Worm (Caenorhabditis elegans) whole organism, L1 larva: ENCODE measurements around the gene tpra-1.

Experiments used
- C34B4.2 ChIP-seq: sonication (generic microtip); optimal IDR thresholded peaks from 2 replicates; lab custom pipeline; 2017; ENCODE audit warnings: mild to moderate bottlenecking, missing genetic modification characterization, missing compliant biosample characterization
- Y116A8C.19 ChIP-seq: sonication (generic microtip); optimal IDR thresholded peaks from 2 replicates; lab custom pipeline; 2016; ENCODE audit warnings: missing compliant biosample characterization, missing genetic modification characterization, borderline replicate concordance
- aha-1 ChIP-seq: fragments of 150-350 bp; optimal IDR thresholded peaks from 2 replicates; lab custom pipeline; 2014; ENCODE audit warnings: missing biosample characterization, missing genetic modification characterization
- alr-1 ChIP-seq: fragments of 200-800 bp; sonication (Bioruptor generic); optimal IDR thresholded peaks from 2 replicates; lab custom pipeline; 2018; ENCODE audit warnings: borderline replicate concordance, mild to moderate bottlenecking, missing genetic modification characterization, missing compliant biosample characterization
- ama-1 ChIP-seq: fragments of 150-350 bp; optimal IDR thresholded peaks from 2 replicates; lab custom pipeline; 2014
- blmp-1 ChIP-seq: fragments of 150-350 bp; optimal IDR thresholded peaks from 2 replicates; lab custom pipeline; 2014; ENCODE audit warnings: missing biosample characterization, missing genetic modification characterization
- ces-1 ChIP-seq: fragments of 150-350 bp; optimal IDR thresholded peaks from 2 replicates; lab custom pipeline; 2014; ENCODE audit warnings: missing biosample characterization, missing genetic modification reagents, missing genetic modification characterization
- dpl-1 ChIP-seq, 3 experiments: fragments of 150-350 bp in 2 of 3; sonication (generic microtip) in 1 of 3; optimal IDR thresholded peaks; 2 replicates each; lab custom pipeline; 2014 to 2017; ENCODE audit warnings: missing biosample characterization in 3 of 3, missing genetic modification characterization in 3 of 3, missing genetic modification reagents in 3 of 3
- dsc-1 ChIP-seq: sonication (generic microtip); optimal IDR thresholded peaks from 2 replicates; lab custom pipeline; 2016; ENCODE audit warnings: mild to moderate bottlenecking, missing genetic modification characterization, missing compliant biosample characterization
- efl-1 ChIP-seq, 4 experiments: fragments of 150-350 bp; optimal IDR thresholded peaks in 3 of 4; peaks in 1 of 4; 1 replicate in 1 of 4; 2 replicates in 3 of 4; lab custom pipeline; 2014; ENCODE audit warnings: missing biosample characterization in 2 of 4, missing genetic modification characterization in 2 of 4, missing genetic modification reagents in 2 of 4
- efl-3 ChIP-seq: fragments of 200-800 bp; sonication (Bioruptor generic); optimal IDR thresholded peaks from 2 replicates; lab custom pipeline; 2018; ENCODE audit warnings: mild to moderate bottlenecking, missing genetic modification characterization, missing compliant biosample characterization
- elt-2 ChIP-seq: sonication (generic microtip); optimal IDR thresholded peaks from 2 replicates; lab custom pipeline; 2016; ENCODE audit warnings: missing genetic modification characterization, mild to moderate bottlenecking, inconsistent platforms, missing compliant biosample characterization, missing genetic modification reagents
- ets-5 ChIP-seq: fragments of 200-800 bp; sonication (Bioruptor generic); IDR thresholded peaks from 2 replicates; pipeline ENCODE4 v1.3.6; 2022; ENCODE audit warnings: missing genetic modification characterization, missing compliant biosample characterization
- fkh-4 ChIP-seq: sonication (generic microtip); optimal IDR thresholded peaks from 2 replicates; lab custom pipeline; 2016; ENCODE audit warnings: missing compliant biosample characterization, missing genetic modification characterization, borderline replicate concordance
- fkh-8 ChIP-seq: sonication (generic microtip); optimal IDR thresholded peaks from 2 replicates; lab custom pipeline; 2016; ENCODE audit warnings: mild to moderate bottlenecking, missing genetic modification characterization, missing compliant biosample characterization
- grh-1 ChIP-seq: fragments of 200-800 bp; sonication (Bioruptor generic); IDR thresholded peaks from 2 replicates; pipeline ENCODE4 v1.3.6; 2022; ENCODE audit warnings: missing genetic modification reagents, missing genetic modification characterization, missing compliant biosample characterization
- hlh-17 ChIP-seq: fragments of 200-800 bp; sonication (Bioruptor generic); optimal IDR thresholded peaks from 2 replicates; lab custom pipeline; 2018; ENCODE audit warnings: missing genetic modification characterization, mild to moderate bottlenecking, missing compliant biosample characterization, moderate library complexity, borderline replicate concordance
- hlh-4 ChIP-seq: sonication (generic microtip); optimal IDR thresholded peaks from 2 replicates; lab custom pipeline; 2016; ENCODE audit warnings: mild to moderate bottlenecking, missing genetic modification characterization, missing compliant biosample characterization
- irx-1 ChIP-seq: sonication (generic microtip); optimal IDR thresholded peaks from 2 replicates; lab custom pipeline; 2016; ENCODE audit warnings: missing genetic modification characterization, missing compliant biosample characterization
- isw-1 ChIP-seq: fragments of 200-800 bp; sonication (Bioruptor generic); IDR thresholded peaks from 2 replicates; pipeline ENCODE4 v1.3.6; 2022; ENCODE audit warnings: missing genetic modification characterization, missing compliant biosample characterization
- lin-13 ChIP-seq: fragments of 150-350 bp; optimal IDR thresholded peaks from 2 replicates; lab custom pipeline; 2014; ENCODE audit warnings: missing biosample characterization, missing genetic modification reagents, missing genetic modification characterization
- lin-14 ChIP-seq: fragments of 200-800 bp; sonication (Bioruptor generic); optimal IDR thresholded peaks from 2 replicates; lab custom pipeline; 2018; ENCODE audit warnings: mild to moderate bottlenecking, missing genetic modification characterization, moderate library complexity, missing compliant biosample characterization
- lin-35 ChIP-seq, 2 experiments: fragments of 150-350 bp; optimal IDR thresholded peaks; 2 replicates each; lab custom pipeline; 2014; ENCODE audit warnings: missing biosample characterization in 2 of 2, missing genetic modification characterization in 2 of 2, missing genetic modification reagents in 2 of 2
- lin-39 ChIP-seq: fragments of 150-350 bp; optimal IDR thresholded peaks from 2 replicates; lab custom pipeline; 2014; ENCODE audit warnings: missing biosample characterization, missing genetic modification reagents, missing genetic modification characterization
- lir-3 ChIP-seq: sonication (generic microtip); optimal IDR thresholded peaks from 2 replicates; lab custom pipeline; 2016; ENCODE audit warnings: mild to moderate bottlenecking, missing genetic modification characterization, moderate library complexity, missing compliant biosample characterization; ENCODE audit not compliant: poor library complexity
- lsy-2 ChIP-seq, 2 experiments: fragments of 150-350 bp; optimal IDR thresholded peaks; 2 replicates each; lab custom pipeline; 2014; ENCODE audit warnings: missing biosample characterization in 2 of 2, missing genetic modification characterization in 2 of 2
- mab-9 ChIP-seq: fragments of 200-800 bp; sonication (Bioruptor generic); IDR thresholded peaks from 2 replicates; pipeline ENCODE4 v1.3.6; 2022; ENCODE audit warnings: missing genetic modification reagents, missing genetic modification characterization, missing compliant biosample characterization
- mef-2 ChIP-seq: fragments of 150-350 bp; optimal IDR thresholded peaks from 2 replicates; lab custom pipeline; 2014; ENCODE audit warnings: missing biosample characterization, missing genetic modification characterization
- mep-1 ChIP-seq: fragments of 150-350 bp; optimal IDR thresholded peaks from 2 replicates; lab custom pipeline; 2014; ENCODE audit warnings: missing biosample characterization, missing genetic modification characterization
- nhr-11 ChIP-seq: fragments of 150-350 bp; optimal IDR thresholded peaks from 2 replicates; lab custom pipeline; 2014; ENCODE audit warnings: missing biosample characterization, missing genetic modification characterization
- nhr-12 ChIP-seq: sonication (generic microtip); optimal IDR thresholded peaks from 2 replicates; lab custom pipeline; 2017; ENCODE audit warnings: missing biosample characterization, missing genetic modification characterization
- nhr-19 ChIP-seq: fragments of 200-800 bp; sonication (Bioruptor generic); conservative IDR thresholded peaks from 2 replicates; pipeline ENCODE4 v1.3.6; 2022; ENCODE audit warnings: missing genetic modification characterization, missing compliant biosample characterization
- nhr-237 ChIP-seq: fragments of 150-350 bp; optimal IDR thresholded peaks from 2 replicates; lab custom pipeline; 2014; ENCODE audit warnings: missing biosample characterization, missing genetic modification characterization
- nhr-28 ChIP-seq: fragments of 150-350 bp; optimal IDR thresholded peaks from 2 replicates; lab custom pipeline; 2014; ENCODE audit warnings: missing biosample characterization, missing genetic modification characterization
- nhr-47 ChIP-seq: sonication (generic microtip); optimal IDR thresholded peaks from 2 replicates; lab custom pipeline; 2016; ENCODE audit warnings: mild to moderate bottlenecking, missing genetic modification characterization, moderate library complexity, missing compliant biosample characterization
- nhr-71 ChIP-seq: sonication (generic microtip); optimal IDR thresholded peaks from 2 replicates; lab custom pipeline; 2016; ENCODE audit warnings: mild to moderate bottlenecking, missing genetic modification characterization, moderate library complexity, missing compliant biosample characterization
- nhr-77 ChIP-seq: fragments of 150-350 bp; optimal IDR thresholded peaks from 2 replicates; lab custom pipeline; 2014; ENCODE audit warnings: missing biosample characterization, missing genetic modification characterization
- nhr-85 ChIP-seq: sonication (generic microtip); peaks from one replicate; lab custom pipeline; 2016; ENCODE audit warnings: missing genetic modification characterization, inconsistent platforms, missing compliant biosample characterization
- nhr-90 ChIP-seq: sonication (generic microtip); optimal IDR thresholded peaks from 2 replicates; lab custom pipeline; 2016; ENCODE audit warnings: mild to moderate bottlenecking, missing genetic modification characterization, missing compliant biosample characterization; ENCODE audit not compliant: poor library complexity
- pag-3 ChIP-seq: sonication (generic microtip); optimal IDR thresholded peaks from 2 replicates; lab custom pipeline; 2017; ENCODE audit warnings: missing genetic modification characterization, mild to moderate bottlenecking, missing compliant biosample characterization, antibody characterized with exemption, borderline replicate concordance; ENCODE audit not compliant: insufficient read depth
- pqm-1 ChIP-seq: sonication (generic microtip); optimal IDR thresholded peaks from 3 replicates; lab custom pipeline; 2017; ENCODE audit warnings: missing biosample characterization, missing genetic modification characterization
- rnt-1 ChIP-seq: sonication (generic microtip); optimal IDR thresholded peaks from 2 replicates; lab custom pipeline; 2016; ENCODE audit warnings: mild to moderate bottlenecking, missing genetic modification characterization, moderate library complexity, missing compliant biosample characterization
- skn-1 ChIP-seq: fragments of 150-350 bp; optimal IDR thresholded peaks from 2 replicates; lab custom pipeline; 2014; ENCODE audit warnings: missing biosample characterization, missing genetic modification characterization
- snu-23 ChIP-seq: sonication (generic microtip); optimal IDR thresholded peaks from 2 replicates; lab custom pipeline; 2016; ENCODE audit warnings: missing genetic modification characterization, missing compliant biosample characterization
- sup-37 ChIP-seq: fragments of 200-800 bp; sonication (Bioruptor generic); optimal IDR thresholded peaks from 2 replicates; lab custom pipeline; 2018; ENCODE audit warnings: mild to moderate bottlenecking, missing genetic modification characterization, missing compliant biosample characterization
- swsn-7 ChIP-seq: sonication (generic microtip); optimal IDR thresholded peaks from 2 replicates; lab custom pipeline; 2016; ENCODE audit warnings: missing genetic modification characterization, missing compliant biosample characterization
- tlp-1 ChIP-seq: fragments of 150-350 bp; optimal IDR thresholded peaks from 2 replicates; lab custom pipeline; 2014; ENCODE audit warnings: missing biosample characterization, missing genetic modification characterization
- unc-130 ChIP-seq: fragments of 150-350 bp; optimal IDR thresholded peaks from 2 replicates; lab custom pipeline; 2017; ENCODE audit warnings: missing biosample characterization, missing genetic modification characterization, inconsistent platforms
- unc-98 ChIP-seq: fragments of 200-800 bp; sonication (Bioruptor generic); IDR thresholded peaks from 2 replicates; pipeline ENCODE4 v1.3.6; 2022; ENCODE audit warnings: missing genetic modification characterization, missing compliant biosample characterization
- vab-15 ChIP-seq: sonication (generic microtip); optimal IDR thresholded peaks from 2 replicates; lab custom pipeline; 2017; ENCODE audit warnings: missing genotype, mild to moderate bottlenecking, missing genetic modification characterization, missing compliant biosample characterization
- xbp-1 ChIP-seq: sonication (generic microtip); optimal IDR thresholded peaks from 2 replicates; lab custom pipeline; 2016; ENCODE audit warnings: missing genetic modification characterization, missing compliant biosample characterization
- ztf-11 ChIP-seq, 2 experiments: sonication (generic microtip); optimal IDR thresholded peaks; 2 replicates each; lab custom pipeline; 2016 to 2017; ENCODE audit warnings: missing genetic modification characterization in 2 of 2, missing biosample characterization in 1 of 2, missing compliant biosample characterization in 1 of 2

Gene tpra-1

ce11 chrIV:8927093-8927492 lies 29.2 kb upstream of the tpra-1 start:
- TF ChIP-seq hlh-4 (tag; lab: Kevin White, UChicago) (no peak), unc-98 (peak; percentile 48; the same call in 1 of the 2 replicates), mef-2 (no peak), alr-1 (tag; lab: Kevin White, UChicago) (no peak), pag-3 (tag; lab: Kevin White, UChicago) (no peak), swsn-7 (peak; percentile 77), lin-13 (GFP tag; lab: Kevin White, UChicago) (peak; percentile 49), skn-1 (tag; lab: Kevin White, UChicago) (peak; percentile 71), nhr-77 (peak; percentile 55), efl-3 (peak; percentile 24), isw-1 (no peak; the same call in 1 of the 2 replicates), nhr-28 (no peak), tlp-1 (no peak), pqm-1 (no peak), snu-23 (GFP tag; lab: Kevin White, UChicago) (peak; percentile 82), unc-130 (tag; lab: Kevin White, UChicago) (peak; percentile 75), nhr-71 (tag; lab: Kevin White, UChicago) (peak; percentile 87), nhr-12 (no peak), lin-35 (GFP tag; optimal IDR thresholded peaks at IDR 0.05; lab: Kevin White, UChicago) (peak; percentile 52 to 81), nhr-85 (peak; percentile 81), C34B4.2 (no peak), nhr-19 (peak; percentile 74), mab-9 (no peak), efl-1 (optimal IDR thresholded peaks at IDR 0.05; lab: Kevin White, UChicago) (peak; percentile 56 to 62), efl-1 (GFP tag; optimal IDR thresholded peaks at IDR 0.05 in 1 of 2; lab: Kevin White, UChicago) (peak; percentile 46 to 96), elt-2 (tag; lab: Kevin White, UChicago) (peak; percentile 72), nhr-237 (tag; lab: Kevin White, UChicago) (no peak), vab-15 (tag; lab: Kevin White, UChicago) (no peak), ets-5 (GFP tag; lab: Robert Waterston, UW) (no peak), lin-14 (GFP tag; lab: Kevin White, UChicago) (peak; percentile 72), nhr-90 (tag; lab: Kevin White, UChicago) (peak; percentile 82), fkh-8 (peak; percentile 65), grh-1 (peak; percentile 44), xbp-1 (tag; lab: Kevin White, UChicago) (peak; percentile 79), rnt-1 (tag; lab: Kevin White, UChicago) (peak; percentile 84), ama-1 (lab: Kevin White, UChicago) (peak; percentile 44), ces-1 (GFP tag; lab: Kevin White, UChicago) (no peak), lsy-2 (tag; optimal IDR thresholded peaks at IDR 0.05; lab: Kevin White, UChicago) (peak; percentile 58 to 72), mep-1 (tag; lab: Kevin White, UChicago) (peak; percentile 66), Y116A8C.19 (tag; lab: Kevin White, UChicago) (no peak), ztf-11 (tag; optimal IDR thresholded peaks at IDR 0.05; lab: Kevin White, UChicago) (peak in 1 of 2 experiments; percentile 33), dpl-1 (GFP tag; optimal IDR thresholded peaks at IDR 0.05; lab: Kevin White, UChicago) (peak in 2 of 3 experiments; percentile 53 to 55), dsc-1 (tag; lab: Kevin White, UChicago) (peak; percentile 80), aha-1 (no peak), nhr-47 (peak; percentile 85), sup-37 (peak; percentile 49), lin-39 (tag; lab: Kevin White, UChicago) (no peak), hlh-17 (GFP tag; lab: Kevin White, UChicago) (no peak), lir-3 (tag; lab: Kevin White, UChicago) (peak; percentile 51), irx-1 (tag; lab: Kevin White, UChicago) (peak; percentile 56), blmp-1 (no peak), nhr-11 (no peak), fkh-4 (tag; lab: Kevin White, UChicago) (no peak)
